Worm (Caenorhabditis elegans): ENCODE measurements around the gene Y39B6A.10.

DNA sequence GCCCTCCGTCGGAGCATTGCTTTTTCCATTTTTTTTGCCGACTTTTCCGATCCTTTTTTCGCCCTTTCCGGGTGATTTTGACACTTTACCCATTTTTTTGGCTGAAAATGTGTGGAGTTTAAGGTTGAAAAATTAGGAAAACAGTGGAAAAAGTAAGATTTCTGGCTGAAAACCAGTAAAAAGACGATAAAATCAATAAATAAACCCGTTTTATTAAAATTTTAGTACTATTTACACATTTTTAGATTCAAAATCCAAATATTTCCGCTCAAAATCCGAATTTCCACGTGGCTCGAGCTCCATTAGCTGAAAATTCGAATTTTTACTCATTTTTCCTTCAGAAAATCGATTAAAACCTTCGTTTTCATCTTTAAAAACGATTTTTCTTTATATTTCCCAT is 15.1 kb downstream of the Y39B6A.10 start, which contains the start of gene pro-3:
- TF ChIP-seq nhr-237 (tag; optimal IDR thresholded peaks at IDR 0.05) (no peak), sptf-1 (tag; optimal IDR thresholded peaks at IDR 0.05) (no peak), unc-39 (tag; optimal IDR thresholded peaks at IDR 0.05) (no peak), tbx-8 (GFP tag; optimal IDR thresholded peaks at IDR 0.05) (no peak), nhr-12 (tag; optimal IDR thresholded peaks at IDR 0.05) (no peak), pha-4 (tag; optimal IDR thresholded peaks at IDR 0.05) (no peak), bed-3 (GFP tag; optimal IDR thresholded peaks at IDR 0.05) (no peak), elt-3 (tag; optimal IDR thresholded peaks at IDR 0.05) (no peak)

All from whole organism, mixed stage, embryonic.